Fruit fly (Drosophila melanogaster) whole organism, embryonic: ENCODE measurements around the gene slpr.
A peak's percentile ranks its signal among the peaks of the same experiment; 100 is the strongest.

ENCODE experiments used
- Atf3 ChIP-seq: fragments of 200-800 bp; sonication (Bioruptor generic); optimal IDR thresholded peaks from 3 replicates; lab custom pipeline; 2016; ENCODE audit warnings: missing biosample characterization, missing genetic modification characterization
- B-H2 ChIP-seq: fragments of 200-800 bp; sonication (Bioruptor generic); optimal IDR thresholded peaks from 2 replicates; lab custom pipeline; 2018; ENCODE audit warnings: missing biosample characterization, mild to moderate bottlenecking, missing genetic modification characterization
- CG10321 ChIP-seq: fragments of 200-800 bp; sonication (Bioruptor generic); IDR thresholded peaks from 2 replicates; pipeline ENCODE4 v1.3.6; 2022; ENCODE audit warnings: missing biosample characterization, missing genetic modification characterization
- CG13624 ChIP-seq: fragments of 200-800 bp; sonication (Bioruptor generic); optimal IDR thresholded peaks from 2 replicates; lab custom pipeline; 2016; ENCODE audit warnings: missing biosample characterization, missing genetic modification characterization
- CG13894 ChIP-seq: fragments of 200-800 bp; sonication (Bioruptor generic); optimal IDR thresholded peaks from 3 replicates; lab custom pipeline; 2018; ENCODE audit warnings: missing biosample characterization, mild to moderate bottlenecking, missing genetic modification characterization, moderate library complexity
- CG14667 ChIP-seq: fragments of 200-800 bp; sonication (Bioruptor generic); IDR thresholded peaks from 2 replicates; pipeline ENCODE4 v1.3.6; 2022; ENCODE audit warnings: missing biosample characterization, missing genetic modification characterization
- CG15696 ChIP-seq: fragments of 200-800 bp; sonication (Bioruptor generic); optimal IDR thresholded peaks from 2 replicates; lab custom pipeline; 2019; ENCODE audit warnings: missing biosample characterization, mild to moderate bottlenecking, missing genetic modification characterization, moderate library complexity
- CG17612 ChIP-seq: fragments of 200-800 bp; sonication (Bioruptor generic); IDR thresholded peaks from 2 replicates; pipeline ENCODE4 v1.3.6; 2022; ENCODE audit warnings: missing biosample characterization, missing genetic modification characterization
- CG17829 ChIP-seq: fragments of 200-800 bp; optimal IDR thresholded peaks from 2 replicates; lab custom pipeline; 2019; ENCODE audit warnings: missing biosample characterization, mild to moderate bottlenecking, missing genetic modification characterization, moderate library complexity
- CG2712 ChIP-seq: fragments of 200-800 bp; optimal IDR thresholded peaks from 3 replicates; lab custom pipeline; 2019; ENCODE audit warnings: missing biosample characterization, mild to moderate bottlenecking, missing genetic modification characterization, moderate library complexity
- CG2889 ChIP-seq: fragments of 200-800 bp; sonication (Bioruptor generic); IDR thresholded peaks from 3 replicates; pipeline ENCODE4 v1.3.6; 2022; ENCODE audit warnings: missing biosample characterization, missing genetic modification characterization
- CG30431 ChIP-seq: fragments of 200-800 bp; sonication (Bioruptor generic); optimal IDR thresholded peaks from 2 replicates; lab custom pipeline; 2017; ENCODE audit warnings: missing biosample characterization, missing genetic modification characterization
- CG34422 ChIP-seq: fragments of 200-800 bp; sonication (Bioruptor generic); IDR thresholded peaks from 3 replicates; pipeline ENCODE4 v1.3.6; 2022; ENCODE audit warnings: missing biosample characterization, missing genetic modification characterization
- CG4360 ChIP-seq: fragments of 200-800 bp; sonication (Bioruptor generic); IDR thresholded peaks from 2 replicates; pipeline ENCODE4 v1.3.6; 2022; ENCODE audit warnings: missing biosample characterization, missing genetic modification characterization
- CG4707 ChIP-seq: fragments of 200-800 bp; sonication (Bioruptor generic); optimal IDR thresholded peaks from 2 replicates; lab custom pipeline; 2018; ENCODE audit warnings: missing biosample characterization, mild to moderate bottlenecking, missing genetic modification characterization, moderate library complexity
- CG4820 ChIP-seq: fragments of 200-800 bp; sonication (Bioruptor generic); optimal IDR thresholded peaks from 3 replicates; lab custom pipeline; 2016; ENCODE audit warnings: missing biosample characterization, missing genetic modification characterization
- CG6791 ChIP-seq: fragments of 200-800 bp; sonication (Bioruptor generic); IDR thresholded peaks from 3 replicates; pipeline ENCODE4 v1.3.6; 2022; ENCODE audit warnings: missing biosample characterization, missing genetic modification characterization; ENCODE audit not compliant: partially characterized antibody
- CrebB ChIP-seq: fragments of 200-800 bp; sonication (Bioruptor generic); optimal IDR thresholded peaks from 3 replicates; lab custom pipeline; 2018; ENCODE audit warnings: missing biosample characterization, mild to moderate bottlenecking, missing genetic modification characterization
- Dad ChIP-seq: fragments of 200-800 bp; sonication (Bioruptor generic); optimal IDR thresholded peaks from 3 replicates; lab custom pipeline; 2016; ENCODE audit warnings: missing biosample characterization, missing genetic modification characterization
- HLH54F ChIP-seq: fragments of 200-800 bp; sonication (Bioruptor generic); optimal IDR thresholded peaks from 3 replicates; lab custom pipeline; 2016; ENCODE audit warnings: missing biosample characterization, missing genetic modification characterization
- MBD-R2 ChIP-seq: fragments of 200-800 bp; sonication (Bioruptor generic); IDR thresholded peaks from 2 replicates; pipeline ENCODE4 v1.3.6; 2022; ENCODE audit warnings: missing biosample characterization, missing genetic modification characterization
- Med ChIP-seq: fragments of 200-800 bp; sonication (Bioruptor generic); peaks from one replicate; lab custom pipeline; 2016; ENCODE audit warnings: missing biosample characterization, missing genetic modification characterization, mild to moderate bottlenecking, inconsistent platforms, moderate library complexity
- NfI ChIP-seq: fragments of 200-800 bp; sonication (Bioruptor generic); optimal IDR thresholded peaks from 3 replicates; lab custom pipeline; 2018; ENCODE audit warnings: missing biosample characterization, mild to moderate bottlenecking, missing genetic modification characterization, moderate library complexity
- Oli ChIP-seq: fragments of 200-800 bp; sonication (Bioruptor generic); optimal IDR thresholded peaks from 2 replicates; lab custom pipeline; 2018; ENCODE audit warnings: missing biosample characterization, mild to moderate bottlenecking, missing genetic modification characterization, moderate library complexity
- Optix ChIP-seq: fragments of 200-800 bp; sonication (Bioruptor generic); IDR thresholded peaks from 3 replicates; pipeline ENCODE4 v1.3.6; 2022; ENCODE audit warnings: missing biosample characterization, missing genetic modification characterization
- Pdp1 ChIP-seq, 2 experiments: fragments of 200-800 bp; sonication (Bioruptor generic); optimal IDR thresholded peaks; 3 replicates each; lab custom pipeline; 2016; ENCODE audit warnings: missing biosample characterization in 2 of 2, missing genetic modification characterization in 2 of 2, mild to moderate bottlenecking in 1 of 2, moderate library complexity in 1 of 2
- Sox100B ChIP-seq: fragments of 200-800 bp; sonication (Bioruptor generic); optimal IDR thresholded peaks from 3 replicates; lab custom pipeline; 2018; ENCODE audit warnings: missing biosample characterization, mild to moderate bottlenecking, missing genetic modification characterization
- YL-1 ChIP-seq: fragments of 200-800 bp; sonication (Bioruptor generic); optimal IDR thresholded peaks from 3 replicates; lab custom pipeline; 2017; ENCODE audit warnings: missing biosample characterization, mild to moderate bottlenecking, missing genetic modification characterization
- abd-A ChIP-seq: fragments of 200-800 bp; sonication (Bioruptor generic); optimal IDR thresholded peaks from 3 replicates; lab custom pipeline; 2019; ENCODE audit warnings: missing biosample characterization, mild to moderate bottlenecking, missing genetic modification characterization, moderate library complexity
- bcd ChIP-seq: fragments of 200-800 bp; sonication (Bioruptor generic); optimal IDR thresholded peaks from 2 replicates; lab custom pipeline; 2017; ENCODE audit warnings: missing biosample characterization, mild to moderate bottlenecking, missing genetic modification characterization
- cas ChIP-seq: fragments of 200-800 bp; sonication (Bioruptor generic); IDR thresholded peaks from 2 replicates; pipeline ENCODE4 v1.3.6; 2022; ENCODE audit warnings: missing biosample characterization, missing genetic modification characterization
- chif ChIP-seq, 2 experiments: fragments of 200-800 bp; sonication (Bioruptor generic); optimal IDR thresholded peaks; 3 replicates each; lab custom pipeline; 2016; ENCODE audit warnings: missing biosample characterization in 2 of 2, missing genetic modification characterization in 2 of 2
- ci ChIP-seq: fragments of 200-800 bp; sonication (Bioruptor generic); IDR thresholded peaks from 3 replicates; pipeline ENCODE4 v1.3.6; 2022; ENCODE audit warnings: missing biosample characterization, missing genetic modification characterization
- croc ChIP-seq: fragments of 200-800 bp; sonication (Bioruptor generic); conservative IDR thresholded peaks from 3 replicates; pipeline ENCODE4 v1.3.6; 2022; ENCODE audit warnings: missing biosample characterization, missing genetic modification characterization
- dmrt99B ChIP-seq: fragments of 200-800 bp; sonication (Bioruptor generic); optimal IDR thresholded peaks from 2 replicates; lab custom pipeline; 2018; ENCODE audit warnings: missing biosample characterization, mild to moderate bottlenecking, missing genetic modification characterization, moderate library complexity
- ewg ChIP-seq: fragments of 200-800 bp; sonication (Bioruptor generic); optimal IDR thresholded peaks from 3 replicates; lab custom pipeline; 2017; ENCODE audit warnings: mild to moderate bottlenecking, missing biosample characterization, missing genetic modification reagents, missing genetic modification characterization
- gcm ChIP-seq: fragments of 200-800 bp; sonication (Bioruptor generic); optimal IDR thresholded peaks from 2 replicates; lab custom pipeline; 2019; ENCODE audit warnings: missing biosample characterization, mild to moderate bottlenecking, missing genetic modification characterization, moderate library complexity
- gfzf ChIP-seq: fragments of 200-800 bp; sonication (Bioruptor generic); optimal IDR thresholded peaks from 2 replicates; lab custom pipeline; 2016; ENCODE audit warnings: missing biosample characterization, mild to moderate bottlenecking, missing genetic modification characterization, moderate library complexity
- ind ChIP-seq: fragments of 200-800 bp; sonication (Bioruptor generic); optimal IDR thresholded peaks from 3 replicates; lab custom pipeline; 2016; ENCODE audit warnings: missing biosample characterization, missing genetic modification characterization
- ken ChIP-seq: fragments of 200-800 bp; sonication (Bioruptor generic); IDR thresholded peaks from 3 replicates; pipeline ENCODE4 v1.3.6; 2022; ENCODE audit warnings: missing biosample characterization, missing genetic modification characterization
- phol ChIP-seq: fragments of 200-800 bp; sonication (Bioruptor generic); optimal IDR thresholded peaks from 3 replicates; lab custom pipeline; 2018; ENCODE audit warnings: missing biosample characterization, mild to moderate bottlenecking, missing genetic modification characterization, moderate library complexity
- ranshi ChIP-seq: fragments of 200-800 bp; sonication (Bioruptor generic); IDR thresholded peaks from 2 replicates; pipeline ENCODE4 v1.3.6; 2022; ENCODE audit warnings: missing biosample characterization, missing genetic modification characterization
- sd ChIP-seq: fragments of 200-800 bp; sonication (Bioruptor generic); optimal IDR thresholded peaks from 3 replicates; lab custom pipeline; 2018; ENCODE audit warnings: missing biosample characterization, mild to moderate bottlenecking, missing genetic modification characterization, moderate library complexity
- slou ChIP-seq: fragments of 200-800 bp; sonication (Bioruptor generic); optimal IDR thresholded peaks from 3 replicates; lab custom pipeline; 2016; ENCODE audit warnings: missing biosample characterization, missing genetic modification characterization
- tgo ChIP-seq: fragments of 200-800 bp; sonication (Bioruptor generic); IDR thresholded peaks from 3 replicates; pipeline ENCODE4 v1.3.6; 2022; ENCODE audit warnings: missing biosample characterization, missing genetic modification characterization
- tin ChIP-seq: fragments of 200-800 bp; sonication (Bioruptor generic); optimal IDR thresholded peaks from 3 replicates; lab custom pipeline; 2016; ENCODE audit warnings: missing biosample characterization, missing genetic modification characterization
- tio ChIP-seq: fragments of 200-800 bp; sonication (Bioruptor generic); optimal IDR thresholded peaks from 2 replicates; lab custom pipeline; 2017; ENCODE audit warnings: missing biosample characterization, missing genetic modification characterization, inconsistent platforms
- wor ChIP-seq: fragments of 200-800 bp; sonication (Bioruptor generic); IDR thresholded peaks from 2 replicates; pipeline ENCODE4 v1.3.6; 2022; ENCODE audit warnings: missing biosample characterization, missing genetic modification characterization
- zfh1 ChIP-seq: fragments of 200-800 bp; sonication (Bioruptor generic); IDR thresholded peaks from 3 replicates; pipeline ENCODE4 v1.3.6; 2022; ENCODE audit warnings: missing biosample characterization, missing genetic modification characterization

slpr gene

DNA sequence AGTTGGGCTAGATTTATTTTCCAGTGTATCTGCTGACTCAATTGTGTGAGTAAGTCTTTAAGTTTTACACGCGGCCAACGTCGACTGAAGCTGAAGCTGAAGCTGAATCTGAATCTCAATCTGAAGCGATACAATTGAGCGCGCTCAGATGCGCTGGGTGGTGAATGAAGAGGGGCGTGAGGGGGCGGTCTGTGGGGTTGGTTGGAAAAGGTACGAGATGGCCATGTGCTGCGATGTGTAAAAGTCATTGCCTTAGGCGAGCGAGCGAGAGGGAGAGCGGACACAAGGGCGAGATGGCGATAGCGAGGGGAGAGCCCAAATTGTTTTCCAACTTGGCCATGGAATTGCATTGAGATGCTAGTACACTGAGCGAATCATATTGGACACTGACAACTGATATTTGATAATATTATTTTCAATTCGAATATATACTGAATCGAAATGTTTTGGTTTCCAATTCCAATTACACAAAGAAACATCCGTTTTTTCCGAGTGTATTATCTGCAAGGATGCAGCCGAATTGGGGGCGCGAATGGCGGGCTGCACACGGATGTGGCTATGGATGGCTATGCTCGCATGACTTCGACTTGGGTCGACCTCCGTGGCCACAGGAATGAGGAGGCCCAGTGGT is 19.7 kb upstream of the slpr start (continued):
- TF ChIP-seq tgo (GFP tag; lab: Robert Waterston, UW) (peak; percentile 52; the same call in 2 of the 3 replicates), Atf3 (GFP tag; lab: Kevin White, UChicago) (no peak), bcd (GFP tag; lab: Kevin White, UChicago) (peak; percentile 41), sd (tag; lab: Kevin White, UChicago) (peak; percentile 38), Optix (GFP tag; lab: Robert Waterston, UW) (peak; percentile 63; the same call in 2 of the 3 replicates), CG2889 (peak; percentile 19; the same call in 1 of the 3 replicates), CG13894 (no peak), ci (GFP tag; lab: Robert Waterston, UW) (peak; percentile 77), CG30431 (GFP tag; lab: Kevin White, UChicago) (peak; percentile 31), CG4360 (GFP tag; lab: Robert Waterston, UW) (0 out of 2 replicates have a peak, but pooled peaks have one; percentile 11), ranshi (GFP tag; lab: Robert Waterston, UW) (peak; percentile 65; the same call in 1 of the 2 replicates), Sox100B (peak; percentile 40), dmrt99B (tag; lab: Kevin White, UChicago) (peak; percentile 69), CG6791 (GFP tag; lab: Robert Waterston, UW) (no peak), abd-A (tag; lab: Kevin White, UChicago) (no peak), CG4820 (peak; percentile 48), CG13624 (GFP tag; lab: Kevin White, UChicago) (no peak), gcm (GFP tag; lab: Kevin White, UChicago) (no peak), MBD-R2 (GFP tag; lab: Robert Waterston, UW) (no peak), CG4707 (GFP tag; lab: Kevin White, UChicago) (no peak), phol (peak; percentile 57), CG17829 (peak; percentile 20), YL-1 (GFP tag; lab: Kevin White, UChicago) (no peak), gfzf (GFP tag; lab: Kevin White, UChicago) (no peak), Pdp1 (GFP tag; optimal IDR thresholded peaks at IDR 0.05; lab: Kevin White, UChicago) (peak; percentile 25 to 38), CrebB (tag; lab: Kevin White, UChicago) (peak; percentile 23), croc (GFP tag; lab: Robert Waterston, UW) (peak; percentile 34; the same call in 2 of the 3 replicates), Oli (tag; lab: Kevin White, UChicago) (peak; percentile 59), chif (GFP tag; optimal IDR thresholded peaks at IDR 0.05; lab: Kevin White, UChicago) (peak; percentile 28 to 38), zfh1 (peak; percentile 58; the same call in 1 of the 3 replicates), Med (GFP tag; lab: Kevin White, UChicago) (peak; percentile 81), Dad (GFP tag; lab: Kevin White, UChicago) (no peak), cas (GFP tag; lab: Robert Waterston, UW) (no peak), tin (peak; percentile 33), wor (GFP tag; lab: Robert Waterston, UW) (peak; percentile 39; the same call in 1 of the 2 replicates), CG14667 (peak; percentile 44; the same call in 1 of the 2 replicates), CG34422 (peak; percentile 19; the same call in 1 of the 3 replicates), CG2712 (tag; lab: Kevin White, UChicago) (peak; percentile 51), ken (peak; percentile 65; the same call in 1 of the 3 replicates), B-H2 (no peak), HLH54F (GFP tag; lab: Kevin White, UChicago) (peak; percentile 15), ewg (GFP tag; lab: Kevin White, UChicago) (peak; percentile 23), CG10321 (0 out of 2 replicates have a peak, but pooled peaks have one; percentile 8), NfI (GFP tag; lab: Kevin White, UChicago) (peak; percentile 40), ind (peak; percentile 51), slou (no peak), CG17612 (no peak), CG15696 (no peak), tio (GFP tag; lab: Kevin White, UChicago) (no peak)
